Fruit fly (Drosophila melanogaster): Measurements from ENCODE around the gene CG3651.

DNA sequence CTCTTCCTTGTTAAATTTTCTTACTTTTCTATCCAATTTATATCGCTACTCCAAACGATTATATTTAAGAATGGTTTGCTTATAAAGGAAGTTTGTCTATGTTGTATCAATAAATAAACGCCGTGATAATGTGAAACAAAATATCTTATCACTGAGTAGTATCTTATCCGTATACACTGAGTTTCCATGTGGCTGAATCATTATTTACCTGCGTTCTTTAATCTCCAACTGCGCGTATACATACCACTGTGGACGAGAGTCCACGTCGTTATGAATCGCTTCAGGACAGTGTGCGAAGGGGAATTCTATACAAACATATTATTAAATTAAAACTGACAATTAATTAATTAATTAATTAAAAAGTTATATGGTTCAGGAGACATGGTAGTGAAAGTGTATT, 18.2 kb downstream of the CG3651 start:
- TF ChIP-seq Clk (GFP tag; optimal IDR thresholded peaks at IDR 0.05), result no peak
- no peak for TF ChIP-seq Crg-1 (GFP tag; optimal IDR thresholded peaks at IDR 0.05)
- no peak for TF ChIP-seq CG7045 (GFP tag; optimal IDR thresholded peaks at IDR 0.05)
- no peak for TF ChIP-seq Hr96 (GFP tag; optimal IDR thresholded peaks at IDR 0.05)
- TF ChIP-seq ovo (GFP tag; optimal IDR thresholded peaks at IDR 0.05), result no peak
- TF ChIP-seq tj (GFP tag; optimal IDR thresholded peaks at IDR 0.05), result no peak
- TF ChIP-seq CG7101 (tag; optimal IDR thresholded peaks at IDR 0.05), result no peak
- no peak for TF ChIP-seq CG33017 (tag; optimal IDR thresholded peaks at IDR 0.05)
- no peak for TF ChIP-seq CG5204 (GFP tag; optimal IDR thresholded peaks at IDR 0.05)
- no peak for TF ChIP-seq CG11617 (GFP tag; optimal IDR thresholded peaks at IDR 0.05)
- TF ChIP-seq kay (GFP tag; ENCODE audit: borderline replicate concordance), result no peak
